Worm (Caenorhabditis elegans): Measurements from ENCODE around the gene F14H3.15.

DNA sequence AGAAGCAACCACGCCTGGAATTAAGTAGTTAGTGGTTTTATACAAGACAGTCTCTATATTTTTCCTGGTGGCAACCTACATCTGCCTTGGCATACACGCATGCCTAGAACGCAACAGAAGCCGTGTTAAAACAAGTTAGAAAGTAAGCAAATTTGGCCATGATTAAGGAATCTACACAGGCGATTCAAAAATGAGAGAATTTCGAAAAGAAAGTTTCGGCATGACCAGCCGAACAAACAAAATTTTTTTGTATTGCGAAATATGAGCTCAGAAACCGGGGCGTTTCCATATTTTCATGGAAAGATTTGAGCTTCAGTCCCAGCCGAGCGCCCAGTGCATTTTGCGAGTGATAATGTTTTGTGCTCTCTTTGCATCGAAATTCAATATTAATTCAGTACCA is at the start of gene F14H3.15:
- no peak for TF ChIP-seq W03F9.2 (tag; optimal IDR thresholded peaks at IDR 0.05)
- no peak for TF ChIP-seq dao-5 (tag; optimal IDR thresholded peaks at IDR 0.05)
- no peak for TF ChIP-seq him-1 (tag; optimal IDR thresholded peaks at IDR 0.05)

Data from whole organism, L4/young adult.